Worm (Caenorhabditis elegans) whole organism, L4 larva: ENCODE measurements around the gene fbxb-39.
"Not testable (repeated sequence)": the region's sequence is repeated elsewhere in the genome, so short reads cannot be mapped to it uniquely, and the experiment has no call there.

Experiments
- F49E8.2 ChIP-seq: sonication (generic microtip); optimal IDR thresholded peaks from 2 replicates; lab custom pipeline; 2016; ENCODE audit warnings: missing compliant biosample characterization, mild to moderate bottlenecking, missing genetic modification characterization, borderline replicate concordance
- Y5F2A.4 ChIP-seq: fragments of 200-800 bp; sonication (Bioruptor generic); optimal IDR thresholded peaks from 2 replicates; lab custom pipeline; 2018; ENCODE audit warnings: mild to moderate bottlenecking, missing genetic modification characterization, missing compliant biosample characterization
- Y75B8A.6 ChIP-seq: fragments of 200-800 bp; sonication (Bioruptor generic); IDR thresholded peaks from 2 replicates; pipeline ENCODE4 v1.3.6; 2022; ENCODE audit warnings: missing genetic modification reagents, missing genetic modification characterization, missing compliant biosample characterization
- ZK337.2 ChIP-seq: fragments of 200-800 bp; sonication (Bioruptor generic); IDR thresholded peaks from 2 replicates; pipeline ENCODE4 v1.3.6; 2022; ENCODE audit warnings: missing genetic modification reagents, missing genetic modification characterization, missing compliant biosample characterization
- ceh-28 ChIP-seq: fragments of 150-350 bp; optimal IDR thresholded peaks from 2 replicates; lab custom pipeline; 2014; ENCODE audit warnings: missing biosample characterization, missing genetic modification reagents, missing genetic modification characterization
- ceh-32 ChIP-seq: sonication (generic microtip); optimal IDR thresholded peaks from 2 replicates; lab custom pipeline; 2016; ENCODE audit warnings: mild to moderate bottlenecking, missing genetic modification characterization, missing compliant biosample characterization; ENCODE audit not compliant: poor library complexity
- ces-1 ChIP-seq: fragments of 150-350 bp; sonication (generic microtip); optimal IDR thresholded peaks from 4 replicates; lab custom pipeline; 2014; ENCODE audit warnings: missing biosample characterization, missing genetic modification reagents, missing genetic modification characterization
- ctbp-1 ChIP-seq: fragments of 200-800 bp; sonication (Bioruptor generic); IDR thresholded peaks from 2 replicates; pipeline ENCODE4 v1.3.6; 2022; ENCODE audit warnings: missing genetic modification reagents, missing genetic modification characterization, missing compliant biosample characterization
- daf-16 ChIP-seq, 3 experiments: sonication (generic microtip); optimal IDR thresholded peaks; 2 replicates each; lab custom pipeline; 2016 to 2017; ENCODE audit warnings: missing genetic modification characterization in 3 of 3, missing genetic modification reagents in 3 of 3, mild to moderate bottlenecking in 2 of 3, missing compliant biosample characterization in 2 of 3, missing biosample characterization in 1 of 3, moderate library complexity in 1 of 3
- daf-8 ChIP-seq: fragments of 200-800 bp; sonication (Bioruptor generic); IDR thresholded peaks from 2 replicates; pipeline ENCODE4 v1.3.6; 2022; ENCODE audit warnings: missing genetic modification characterization, missing compliant biosample characterization
- dmd-6 ChIP-seq: fragments of 200-800 bp; sonication (Bioruptor generic); IDR thresholded peaks from 2 replicates; pipeline ENCODE4 v1.3.6; 2022; ENCODE audit warnings: missing genetic modification reagents, missing genetic modification characterization, missing compliant biosample characterization
- dmd-9 ChIP-seq: fragments of 200-800 bp; sonication (Bioruptor generic); IDR thresholded peaks from 2 replicates; pipeline ENCODE4 v1.3.6; 2022; ENCODE audit warnings: missing genetic modification reagents, missing genetic modification characterization, missing compliant biosample characterization
- duxl-1 ChIP-seq: sonication (generic microtip); optimal IDR thresholded peaks from 2 replicates; lab custom pipeline; 2016; ENCODE audit warnings: mild to moderate bottlenecking, missing genetic modification characterization, moderate library complexity, missing compliant biosample characterization; ENCODE audit not compliant: poor library complexity
- egl-43 ChIP-seq: fragments of 200-800 bp; sonication (Bioruptor generic); IDR thresholded peaks from 2 replicates; pipeline ENCODE4 v1.3.6; 2022; ENCODE audit warnings: missing genetic modification reagents, missing genetic modification characterization, missing compliant biosample characterization
- hlh-11 ChIP-seq: fragments of 200-800 bp; sonication (Bioruptor generic); optimal IDR thresholded peaks from 2 replicates; lab custom pipeline; 2018; ENCODE audit warnings: mild to moderate bottlenecking, missing genetic modification characterization, missing compliant biosample characterization
- hlh-30 ChIP-seq: sonication (generic microtip); optimal IDR thresholded peaks from 2 replicates; lab custom pipeline; 2017; ENCODE audit warnings: antibody characterized with exemption, mild to moderate bottlenecking, missing genetic modification characterization, missing compliant biosample characterization; ENCODE audit not compliant: insufficient read depth
- hmg-1.1 ChIP-seq: fragments of 200-800 bp; sonication (Bioruptor generic); IDR thresholded peaks from 2 replicates; pipeline ENCODE4 v1.3.6; 2022; ENCODE audit warnings: missing genetic modification reagents, missing genetic modification characterization, missing compliant biosample characterization
- jun-1 ChIP-seq: fragments of 150-350 bp; optimal IDR thresholded peaks from 2 replicates; lab custom pipeline; 2014; ENCODE audit warnings: missing biosample characterization, missing genetic modification reagents, missing genetic modification characterization
- lim-7 ChIP-seq: fragments of 200-800 bp; sonication (Bioruptor generic); IDR thresholded peaks from 2 replicates; pipeline ENCODE4 v1.3.6; 2022; ENCODE audit warnings: missing genetic modification characterization, missing compliant biosample characterization
- lin-1 ChIP-seq: fragments of 200-800 bp; sonication (Bioruptor generic); IDR thresholded peaks from 2 replicates; pipeline ENCODE4 v1.3.6; 2022; ENCODE audit warnings: missing genetic modification reagents, missing genetic modification characterization, missing compliant biosample characterization
- lin-39 ChIP-seq: fragments of 150-350 bp; optimal IDR thresholded peaks from 2 replicates; lab custom pipeline; 2014; ENCODE audit warnings: missing biosample characterization, missing genetic modification reagents, missing genetic modification characterization
- lsy-2 ChIP-seq, 2 experiments: fragments of 150-350 bp in 1 of 2; sonication (generic microtip) in 1 of 2; optimal IDR thresholded peaks; 2 replicates each; lab custom pipeline; 2014 to 2017; ENCODE audit warnings: missing biosample characterization in 2 of 2, missing genetic modification characterization in 2 of 2
- madf-5 ChIP-seq, 2 experiments: fragments of 200-800 bp; sonication (Bioruptor generic); IDR thresholded peaks; 2 replicates each; pipeline ENCODE4 v1.3.6; 2022; ENCODE audit warnings: missing compliant biosample characterization in 2 of 2, missing genetic modification characterization in 2 of 2
- madf-9 ChIP-seq: fragments of 200-800 bp; sonication (Bioruptor generic); conservative IDR thresholded peaks from 2 replicates; pipeline ENCODE4 v1.3.6; 2022; ENCODE audit warnings: missing genetic modification reagents, missing genetic modification characterization, missing compliant biosample characterization
- mes-2 ChIP-seq: sonication (generic microtip); optimal IDR thresholded peaks from 2 replicates; lab custom pipeline; 2016; ENCODE audit warnings: missing genotype, mild to moderate bottlenecking, missing genetic modification characterization, missing compliant biosample characterization; ENCODE audit not compliant: poor library complexity, severe bottlenecking
- mxl-3 ChIP-seq: fragments of 200-800 bp; sonication (Bioruptor generic); optimal IDR thresholded peaks from 2 replicates; lab custom pipeline; 2018; ENCODE audit warnings: mild to moderate bottlenecking, missing genetic modification characterization, missing compliant biosample characterization
- nhr-10 ChIP-seq: fragments of 150-350 bp; optimal IDR thresholded peaks from 2 replicates; lab custom pipeline; 2014; ENCODE audit warnings: missing biosample characterization, missing genetic modification characterization
- nhr-102 ChIP-seq: sonication (generic microtip); optimal IDR thresholded peaks from 2 replicates; lab custom pipeline; 2016; ENCODE audit warnings: mild to moderate bottlenecking, missing genetic modification characterization, moderate library complexity, missing compliant biosample characterization
- nhr-28 ChIP-seq: fragments of 150-350 bp; optimal IDR thresholded peaks from 2 replicates; lab custom pipeline; 2014; ENCODE audit warnings: missing biosample characterization, missing genetic modification characterization
- nhr-42 ChIP-seq: fragments of 200-800 bp; sonication (Bioruptor generic); IDR thresholded peaks from 2 replicates; pipeline ENCODE4 v1.3.6; 2022; ENCODE audit warnings: missing genetic modification characterization, missing compliant biosample characterization
- nhr-6 ChIP-seq: fragments of 150-350 bp; optimal IDR thresholded peaks from 2 replicates; lab custom pipeline; 2014; ENCODE audit warnings: missing biosample characterization, missing genetic modification characterization
- nhr-77 ChIP-seq: fragments of 150-350 bp; optimal IDR thresholded peaks from 2 replicates; lab custom pipeline; 2014; ENCODE audit warnings: missing biosample characterization, missing genetic modification characterization
- php-3 ChIP-seq: fragments of 200-800 bp; sonication (Bioruptor generic); IDR thresholded peaks from 2 replicates; pipeline ENCODE4 v1.3.6; 2022; ENCODE audit warnings: missing genetic modification reagents, missing genetic modification characterization, missing compliant biosample characterization
- pqm-1 ChIP-seq: sonication (generic microtip); optimal IDR thresholded peaks from 2 replicates; lab custom pipeline; 2017; ENCODE audit warnings: missing biosample characterization, missing genetic modification characterization
- rbr-2 ChIP-seq: sonication (generic microtip); optimal IDR thresholded peaks from 2 replicates; lab custom pipeline; 2016; ENCODE audit warnings: missing genotype, missing genetic modification characterization, missing compliant biosample characterization
- sdz-12 ChIP-seq: fragments of 200-800 bp; sonication (Bioruptor generic); optimal IDR thresholded peaks from 2 replicates; lab custom pipeline; 2018; ENCODE audit warnings: mild to moderate bottlenecking, missing genetic modification characterization, missing compliant biosample characterization
- skn-1 ChIP-seq: fragments of 150-350 bp; optimal IDR thresholded peaks from 2 replicates; lab custom pipeline; 2014; ENCODE audit warnings: missing biosample characterization, missing genetic modification characterization
- spr-1 ChIP-seq: sonication (generic microtip); optimal IDR thresholded peaks from 2 replicates; lab custom pipeline; 2016; ENCODE audit warnings: mild to moderate bottlenecking, missing genetic modification characterization, missing compliant biosample characterization
- tra-1 ChIP-seq: fragments of 200-800 bp; sonication (Bioruptor generic); IDR thresholded peaks from 2 replicates; pipeline ENCODE4 v1.3.6; 2022; ENCODE audit warnings: missing genetic modification reagents, missing genetic modification characterization, missing compliant biosample characterization
- unc-130 ChIP-seq: sonication (generic microtip); optimal IDR thresholded peaks from 2 replicates; lab custom pipeline; 2016; ENCODE audit warnings: missing genetic modification reagents, missing genetic modification characterization, missing compliant biosample characterization
- unc-39 ChIP-seq: sonication (generic microtip); optimal IDR thresholded peaks from 2 replicates; lab custom pipeline; 2017; ENCODE audit warnings: missing biosample characterization, missing genetic modification characterization
- zfp-2 ChIP-seq: sonication (generic microtip); optimal IDR thresholded peaks from 2 replicates; lab custom pipeline; 2016; ENCODE audit warnings: mild to moderate bottlenecking, missing genetic modification characterization, missing compliant biosample characterization
- zfp-3 ChIP-seq: fragments of 200-800 bp; sonication (Bioruptor generic); conservative IDR thresholded peaks from 2 replicates; pipeline ENCODE4 v1.3.6; 2022; ENCODE audit warnings: missing genetic modification reagents, missing genetic modification characterization, missing compliant biosample characterization

The fbxb-39 gene

ce11 chrII:1066907-1067306 lies 26.5 kb upstream of the fbxb-39 start, which contains the start of gene K02E7.10:
K02E7.10 (minus strand) TSS chrII:1067007.
- TF ChIP-seq F49E8.2 (tag; lab: Kevin White, UChicago) (no peak), lim-7 (no peak), zfp-3 (GFP tag; lab: Robert Waterston, UW) (no peak), ces-1 (no peak), unc-39 (tag; lab: Kevin White, UChicago) (no peak), daf-16 (GFP tag; optimal IDR thresholded peaks at IDR 0.05; lab: Kevin White, UChicago) (no peak), daf-16 (tag; optimal IDR thresholded peaks at IDR 0.05; lab: Kevin White, UChicago) (no peak), madf-9 (GFP tag; lab: Robert Waterston, UW) (no peak), hlh-30 (tag; lab: Kevin White, UChicago) (no peak), nhr-10 (tag; lab: Kevin White, UChicago) (no peak), spr-1 (tag; lab: Kevin White, UChicago) (no peak), lin-39 (tag; lab: Kevin White, UChicago) (no peak), nhr-77 (no peak), egl-43 (no peak), nhr-42 (GFP tag; lab: Robert Waterston, UW) (no peak), dmd-9 (GFP tag; lab: Robert Waterston, UW) (no peak), daf-8 (GFP tag; lab: Robert Waterston, UW) (no peak)

DNA sequence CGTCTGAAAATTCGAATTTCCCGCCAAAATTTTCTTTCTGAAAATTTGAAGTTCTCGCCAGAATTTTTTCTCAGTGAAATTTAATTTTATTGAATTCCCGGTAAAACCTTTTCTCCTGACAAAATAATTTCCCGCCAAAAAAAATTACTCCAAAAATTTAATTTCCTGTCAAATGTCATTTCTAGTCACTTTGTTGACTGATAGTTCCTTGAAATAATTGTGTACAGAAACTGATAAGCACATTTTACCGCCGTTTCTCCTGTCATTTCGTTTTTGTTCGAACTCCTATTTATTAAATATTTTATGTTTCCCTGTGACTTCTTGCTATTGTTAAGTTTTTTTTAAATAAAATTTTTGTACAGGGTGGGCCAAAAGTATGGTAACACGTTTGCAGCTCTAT lies 23.6 kb upstream of the fbxb-39 start:
- TF ChIP-seq tra-1 (GFP tag; lab: Robert Waterston, UW) (peak; percentile 57), nhr-28 (tag; lab: Kevin White, UChicago) (peak; percentile 62), hmg-1.1 (GFP tag; lab: Robert Waterston, UW) (no peak), lsy-2 (tag; optimal IDR thresholded peaks at IDR 0.05; lab: Kevin White, UChicago) (no peak), daf-16 (GFP tag; optimal IDR thresholded peaks at IDR 0.05; lab: Kevin White, UChicago) (no peak), daf-16 (tag; optimal IDR thresholded peaks at IDR 0.05; lab: Kevin White, UChicago) (peak; percentile 33), hlh-11 (tag; lab: Kevin White, UChicago) (no peak), unc-130 (GFP tag; lab: Kevin White, UChicago) (no peak)

DNA sequence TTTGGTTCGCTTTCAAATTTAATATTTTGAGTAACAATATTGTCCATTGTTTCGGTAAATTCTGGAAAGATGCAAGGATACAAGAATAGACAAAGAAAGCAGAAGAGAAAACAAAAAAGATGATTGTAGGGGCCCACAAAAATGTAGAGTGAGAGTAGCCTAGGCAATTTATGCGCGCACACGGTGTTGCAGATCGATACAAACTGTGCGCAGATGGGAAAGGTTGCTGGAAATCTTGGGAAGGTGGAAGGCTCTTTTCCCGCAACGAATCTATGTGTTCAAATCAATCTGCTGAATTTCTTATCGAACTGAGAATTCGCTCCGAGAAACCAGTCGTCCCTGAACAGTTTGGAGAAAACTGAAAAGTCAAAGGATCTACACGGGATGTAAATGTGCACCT lies 20.3 kb upstream of the fbxb-39 start, which contains the start of gene btb-10:
btb-10 (minus strand) TSS at position 101 of the 400 bp plus-strand sequence.
- TF ChIP-seq Y75B8A.6; unc-130 (GFP tag; lab: Kevin White, UChicago); madf-5 (GFP tag; IDR thresholded peaks at IDR 0.05; lab: Robert Waterston, UW): not testable (repeated sequence)

DNA sequence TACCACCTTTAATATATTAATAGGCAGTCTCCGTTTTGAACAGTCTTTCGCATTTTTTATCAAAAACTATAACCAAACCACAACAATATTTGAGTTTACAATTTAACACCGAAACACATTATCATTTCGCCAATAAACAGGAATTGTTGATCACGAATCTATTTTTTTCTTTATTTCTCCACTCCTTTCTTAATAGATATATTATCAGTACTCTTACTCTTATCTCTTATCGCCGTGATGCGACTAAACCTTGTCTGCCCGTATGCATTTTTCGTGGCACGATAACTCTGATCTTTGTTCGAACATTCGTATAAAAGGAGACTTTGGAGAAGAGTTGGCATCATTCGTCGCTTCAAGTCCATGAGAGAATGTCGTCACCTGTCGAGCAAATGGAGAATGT lies 16.5 kb upstream of the fbxb-39 start:
- peak; percentile 80 for TF ChIP-seq dmd-6 (GFP tag; lab: Robert Waterston, UW)
- TF ChIP-seq nhr-6 (tag; lab: Kevin White, UChicago) = no peak
- peak; percentile 87 for TF ChIP-seq php-3 (GFP tag; lab: Robert Waterston, UW)
- TF ChIP-seq lin-1 (GFP tag; lab: Robert Waterston, UW) = peak; percentile 77; the same call in 1 of the 2 replicates
- TF ChIP-seq hlh-30 (tag; lab: Kevin White, UChicago) = no peak
- TF ChIP-seq duxl-1 (tag; lab: Kevin White, UChicago) = no peak
- TF ChIP-seq Y5F2A.4 (GFP tag; lab: Kevin White, UChicago) = no peak
- peak; percentile 76 for TF ChIP-seq hlh-11 (tag; lab: Kevin White, UChicago)
- TF ChIP-seq zfp-3 (GFP tag; lab: Robert Waterston, UW) = no peak
- TF ChIP-seq mxl-3 (GFP tag; lab: Kevin White, UChicago) = peak; percentile 33
- peak; percentile 34 for TF ChIP-seq nhr-77
- TF ChIP-seq dmd-9 (GFP tag; lab: Robert Waterston, UW) = no peak
- TF ChIP-seq sdz-12 (GFP tag; lab: Kevin White, UChicago) = no peak
- no peak for TF ChIP-seq ctbp-1
- TF ChIP-seq ceh-28 (tag; lab: Kevin White, UChicago) = no peak
- no peak for TF ChIP-seq rbr-2 (tag; lab: Kevin White, UChicago)
- no peak for TF ChIP-seq jun-1 (tag; lab: Kevin White, UChicago)
- TF ChIP-seq ceh-32 = no peak
- peak; percentile 32 for TF ChIP-seq nhr-102 (tag; lab: Kevin White, UChicago)
- no peak for TF ChIP-seq ZK337.2 (GFP tag; lab: Robert Waterston, UW)
- TF ChIP-seq pqm-1 = peak; percentile 16
- peak; percentile 80 for TF ChIP-seq nhr-28 (tag; lab: Kevin White, UChicago)
- no peak for TF ChIP-seq zfp-2
- TF ChIP-seq daf-16 (GFP tag; optimal IDR thresholded peaks at IDR 0.05; lab: Kevin White, UChicago) = peak in 1 of 2 experiments; percentile 70
- TF ChIP-seq daf-16 (tag; optimal IDR thresholded peaks at IDR 0.05; lab: Kevin White, UChicago) = peak; percentile 99
- no peak for TF ChIP-seq mes-2
- TF ChIP-seq skn-1 (tag; lab: Kevin White, UChicago) = no peak
- TF ChIP-seq daf-8 (GFP tag; lab: Robert Waterston, UW) = no peak
